Fruit fly (Drosophila melanogaster): ENCODE results near the gene Wnt6.

DNA sequence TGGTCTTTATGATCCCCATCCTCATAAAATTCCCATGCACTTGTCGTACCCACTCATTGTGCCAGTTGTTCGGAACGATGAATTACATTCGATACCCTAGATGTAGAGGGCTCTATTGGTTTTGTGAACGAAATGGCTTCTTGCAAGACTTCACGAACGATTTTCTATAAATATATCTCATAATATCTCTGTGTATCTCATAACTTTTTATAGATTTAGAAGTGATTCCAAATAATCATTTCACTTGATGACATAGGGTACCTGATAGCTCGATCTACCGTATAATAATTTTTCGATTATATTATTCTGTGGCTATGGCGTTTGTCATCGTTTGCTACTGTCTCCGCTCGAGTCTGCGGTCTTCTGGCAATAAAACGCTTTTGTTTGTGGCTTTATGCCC is 63.4 kb downstream of the Wnt6 start:
- TF ChIP-seq psq (optimal IDR thresholded peaks at IDR 0.05), result no peak
- TF ChIP-seq Myc (optimal IDR thresholded peaks at IDR 0.05), result no peak
- no peak for TF ChIP-seq ttk (optimal IDR thresholded peaks at IDR 0.05)
- TF ChIP-seq Sin3A (optimal IDR thresholded peaks at IDR 0.05), result no peak
- TF ChIP-seq h (optimal IDR thresholded peaks at IDR 0.05), result no peak

Data from Kc167 (cell line).